Fruit fly (Drosophila melanogaster) whole organism, embryonic: ENCODE results near the gene Kr-h2.

Experiments
- ATbp ChIP-seq: fragments of 200-800 bp; sonication (Bioruptor generic); optimal IDR thresholded peaks from 2 replicates; lab custom pipeline; 2017; ENCODE audit warnings: missing biosample characterization, mild to moderate bottlenecking, missing genetic modification characterization, missing genetic modification reagents
- Asciz ChIP-seq: fragments of 200-800 bp; sonication (Bioruptor generic); optimal IDR thresholded peaks from 2 replicates; lab custom pipeline; 2017; ENCODE audit warnings: missing biosample characterization, mild to moderate bottlenecking, missing genetic modification characterization, missing genetic modification reagents
- Atf3 ChIP-seq: fragments of 200-800 bp; sonication (Bioruptor generic); optimal IDR thresholded peaks from 3 replicates; lab custom pipeline; 2016; ENCODE audit warnings: missing biosample characterization, missing genetic modification characterization
- Atf6 ChIP-seq: fragments of 200-800 bp; sonication (Bioruptor generic); IDR thresholded peaks from 2 replicates; pipeline ENCODE4 v1.3.6; 2022; ENCODE audit warnings: missing biosample characterization, missing genetic modification characterization
- CG10462 ChIP-seq: fragments of 200-800 bp; sonication (Bioruptor generic); optimal IDR thresholded peaks from 2 replicates; lab custom pipeline; 2016; ENCODE audit warnings: missing biosample characterization, missing genetic modification characterization
- CG10543 ChIP-seq: fragments of 200-800 bp; sonication (Bioruptor generic); optimal IDR thresholded peaks from 3 replicates; lab custom pipeline; 2017; ENCODE audit warnings: missing biosample characterization, mild to moderate bottlenecking, missing genetic modification characterization, moderate library complexity
- CG1233 ChIP-seq: fragments of 200-800 bp; sonication (Bioruptor generic); optimal IDR thresholded peaks from 4 replicates; lab custom pipeline; 2018; ENCODE audit warnings: missing biosample characterization, mild to moderate bottlenecking, missing genetic modification characterization
- CG17802 ChIP-seq: fragments of 200-800 bp; sonication (Bioruptor generic); optimal IDR thresholded peaks from 2 replicates; lab custom pipeline; 2018; ENCODE audit warnings: missing biosample characterization, mild to moderate bottlenecking, missing genetic modification characterization, moderate library complexity
- CG2199 ChIP-seq: fragments of 200-800 bp; sonication (Bioruptor generic); IDR thresholded peaks from 3 replicates; pipeline ENCODE4 v1.3.6; 2022; ENCODE audit warnings: missing biosample characterization, missing genetic modification characterization
- CG31365 ChIP-seq: fragments of 200-800 bp; sonication (Bioruptor generic); optimal IDR thresholded peaks from 2 replicates; lab custom pipeline; 2018; ENCODE audit warnings: missing biosample characterization, mild to moderate bottlenecking, missing genetic modification characterization
- CG31388 ChIP-seq: fragments of 200-800 bp; sonication (Bioruptor generic); optimal IDR thresholded peaks from 2 replicates; lab custom pipeline; 2016; ENCODE audit warnings: missing biosample characterization, missing genetic modification characterization
- CG4424 ChIP-seq: fragments of 200-800 bp; sonication (Bioruptor generic); optimal IDR thresholded peaks from 3 replicates; lab custom pipeline; 2016; ENCODE audit warnings: missing biosample characterization, missing genetic modification characterization
- CG9727 ChIP-seq: fragments of 200-800 bp; sonication (Bioruptor generic); optimal IDR thresholded peaks from 3 replicates; lab custom pipeline; 2017; ENCODE audit warnings: missing biosample characterization, mild to moderate bottlenecking, missing genetic modification characterization
- CrebB ChIP-seq: fragments of 200-800 bp; sonication (Bioruptor generic); optimal IDR thresholded peaks from 3 replicates; lab custom pipeline; 2018; ENCODE audit warnings: missing biosample characterization, mild to moderate bottlenecking, missing genetic modification characterization
- Dfd ChIP-seq, 2 experiments: fragments of >200 bp; optimal IDR thresholded peaks; 2 replicates each; lab custom pipeline; 2017; ENCODE audit warnings: missing biosample characterization in 2 of 2, missing genetic modification characterization in 2 of 2
- Dip3 ChIP-seq: fragments of 200-800 bp; sonication (Bioruptor generic); optimal IDR thresholded peaks from 3 replicates; lab custom pipeline; 2016; ENCODE audit warnings: missing biosample characterization, missing genetic modification characterization
- Doc2 ChIP-seq: fragments of 200-800 bp; sonication (Bioruptor generic); IDR thresholded peaks from 2 replicates; pipeline ENCODE4 v1.3.6; 2022; ENCODE audit warnings: missing biosample characterization, missing genetic modification characterization
- E2f1 ChIP-seq: fragments of 200-800 bp; sonication (Bioruptor generic); IDR thresholded peaks from 2 replicates; pipeline ENCODE4 v1.3.6; 2022; ENCODE audit warnings: missing biosample characterization, missing genetic modification characterization
- Fer3 ChIP-seq: fragments of 200-800 bp; sonication (Bioruptor generic); optimal IDR thresholded peaks from 2 replicates; lab custom pipeline; 2018; ENCODE audit warnings: missing biosample characterization, mild to moderate bottlenecking, missing genetic modification characterization, moderate library complexity
- H15 ChIP-seq: fragments of 200-800 bp; sonication (Bioruptor generic); IDR thresholded peaks from 3 replicates; pipeline ENCODE4 v1.3.6; 2022; ENCODE audit warnings: missing biosample characterization, missing genetic modification characterization
- HmgD ChIP-seq: fragments of 200-800 bp; sonication (Bioruptor generic); optimal IDR thresholded peaks from 3 replicates; lab custom pipeline; 2016; ENCODE audit warnings: missing biosample characterization, missing genetic modification characterization
- Hr39 ChIP-seq: fragments of >200 bp; optimal IDR thresholded peaks from 2 replicates; lab custom pipeline; 2017
- Max ChIP-seq: fragments of 200-800 bp; sonication (Bioruptor generic); optimal IDR thresholded peaks from 2 replicates; lab custom pipeline; 2016; ENCODE audit warnings: missing biosample characterization, mild to moderate bottlenecking, missing genetic modification characterization
- NK7.1 ChIP-seq: fragments of 200-800 bp; sonication (Bioruptor generic); optimal IDR thresholded peaks from 3 replicates; lab custom pipeline; 2016; ENCODE audit warnings: missing biosample characterization, missing genetic modification characterization
- NfI ChIP-seq: fragments of 200-800 bp; sonication (Bioruptor generic); optimal IDR thresholded peaks from 3 replicates; lab custom pipeline; 2018; ENCODE audit warnings: missing biosample characterization, mild to moderate bottlenecking, missing genetic modification characterization, moderate library complexity
- Oli ChIP-seq: fragments of 200-800 bp; sonication (Bioruptor generic); optimal IDR thresholded peaks from 2 replicates; lab custom pipeline; 2018; ENCODE audit warnings: missing biosample characterization, mild to moderate bottlenecking, missing genetic modification characterization, moderate library complexity
- Opbp ChIP-seq: fragments of 200-800 bp; sonication (Bioruptor generic); IDR thresholded peaks from 3 replicates; pipeline ENCODE4 v1.3.6; 2022; ENCODE audit warnings: missing biosample characterization, missing genetic modification characterization; ENCODE audit not compliant: partially characterized antibody
- Six4 ChIP-seq: fragments of 200-800 bp; sonication (Bioruptor generic); optimal IDR thresholded peaks from 2 replicates; lab custom pipeline; 2016; ENCODE audit warnings: missing biosample characterization, missing genetic modification characterization
- Spps ChIP-seq: fragments of 200-800 bp; sonication (Bioruptor generic); optimal IDR thresholded peaks from 2 replicates; lab custom pipeline; 2018; ENCODE audit warnings: missing biosample characterization, mild to moderate bottlenecking, missing genetic modification characterization
- aop ChIP-seq: fragments of 200-800 bp; sonication (Bioruptor generic); IDR thresholded peaks from 2 replicates; pipeline ENCODE4 v1.3.6; 2022; ENCODE audit warnings: missing biosample characterization, missing genetic modification characterization
- bab2 ChIP-seq: fragments of 200-800 bp; sonication (Bioruptor generic); optimal IDR thresholded peaks from 2 replicates; lab custom pipeline; 2016; ENCODE audit warnings: missing biosample characterization, missing genetic modification characterization
- cato ChIP-seq: fragments of 200-800 bp; sonication (Bioruptor generic); optimal IDR thresholded peaks from 2 replicates; lab custom pipeline; 2016; ENCODE audit warnings: missing biosample characterization, missing genetic modification characterization, borderline replicate concordance
- corto ChIP-seq: fragments of 200-800 bp; sonication (Bioruptor generic); optimal IDR thresholded peaks from 2 replicates; lab custom pipeline; 2016; ENCODE audit warnings: missing biosample characterization, mild to moderate bottlenecking, missing genetic modification characterization, moderate library complexity
- crol ChIP-seq: fragments of 200-800 bp; sonication (Bioruptor generic); IDR thresholded peaks from 2 replicates; pipeline ENCODE4 v1.3.6; 2022; ENCODE audit warnings: missing biosample characterization, missing genetic modification characterization
- crp ChIP-seq, 2 experiments: fragments of 200-800 bp; sonication (Bioruptor generic); optimal IDR thresholded peaks; 2 replicates in 1 of 2; 3 replicates in 1 of 2; lab custom pipeline; 2017; ENCODE audit warnings: missing biosample characterization in 2 of 2, missing genetic modification characterization in 2 of 2, mild to moderate bottlenecking in 1 of 2, moderate library complexity in 1 of 2
- dimm ChIP-seq: fragments of 200-800 bp; sonication (Bioruptor generic); IDR thresholded peaks from 2 replicates; pipeline ENCODE4 v1.3.6; 2022; ENCODE audit warnings: missing biosample characterization, missing genetic modification characterization
- fd96Cb ChIP-seq: fragments of 200-800 bp; sonication (Bioruptor generic); optimal IDR thresholded peaks from 2 replicates; lab custom pipeline; 2018; ENCODE audit warnings: missing biosample characterization, mild to moderate bottlenecking, missing genetic modification characterization, moderate library complexity
- fu2 ChIP-seq: fragments of 200-800 bp; sonication (Bioruptor generic); optimal IDR thresholded peaks from 2 replicates; lab custom pipeline; 2016; ENCODE audit warnings: missing biosample characterization, missing genetic modification characterization
- grau ChIP-seq: fragments of 200-800 bp; optimal IDR thresholded peaks from 3 replicates; lab custom pipeline; 2019; ENCODE audit warnings: missing biosample characterization, mild to moderate bottlenecking, missing genetic modification characterization, moderate library complexity
- gt ChIP-seq: fragments of 200-800 bp; sonication (Bioruptor generic); IDR thresholded peaks from 2 replicates; pipeline ENCODE4 v1.3.6; 2022; ENCODE audit warnings: missing biosample characterization, missing genetic modification characterization
- hbn ChIP-seq: fragments of 200-800 bp; sonication (Bioruptor generic); IDR thresholded peaks from 2 replicates; pipeline ENCODE4 v1.3.6; 2022; ENCODE audit warnings: missing biosample characterization, missing genetic modification characterization; ENCODE audit not compliant: partially characterized antibody
- kni ChIP-seq: fragments of 200-800 bp; sonication (Bioruptor generic); optimal IDR thresholded peaks from 3 replicates; lab custom pipeline; 2017; ENCODE audit warnings: mild to moderate bottlenecking, missing biosample characterization, missing genetic modification reagents, missing genetic modification characterization
- lab ChIP-seq: fragments of 200-800 bp; sonication (Bioruptor generic); optimal IDR thresholded peaks from 3 replicates; lab custom pipeline; 2017; ENCODE audit warnings: missing biosample characterization, missing genetic modification characterization, mild to moderate bottlenecking, moderate library complexity, missing genetic modification reagents
- nerfin-1 ChIP-seq: fragments of 200-800 bp; sonication (Bioruptor generic); optimal IDR thresholded peaks from 3 replicates; lab custom pipeline; 2019; ENCODE audit warnings: missing biosample characterization, mild to moderate bottlenecking, missing genetic modification characterization, moderate library complexity
- peb ChIP-seq: fragments of 200-800 bp; sonication (Bioruptor generic); IDR thresholded peaks from 2 replicates; pipeline ENCODE4 v1.3.6; 2022; ENCODE audit warnings: missing biosample characterization, missing genetic modification characterization
- psq ChIP-seq: fragments of 200-800 bp; sonication (Bioruptor generic); optimal IDR thresholded peaks from 2 replicates; lab custom pipeline; 2017; ENCODE audit warnings: missing biosample characterization, missing genetic modification characterization
- sd ChIP-seq: fragments of 200-800 bp; sonication (Bioruptor generic); optimal IDR thresholded peaks from 3 replicates; lab custom pipeline; 2018; ENCODE audit warnings: missing biosample characterization, mild to moderate bottlenecking, missing genetic modification characterization, moderate library complexity
- slbo ChIP-seq: fragments of 200-800 bp; sonication (Bioruptor generic); IDR thresholded peaks from 2 replicates; pipeline ENCODE4 v1.3.6; 2022; ENCODE audit warnings: missing biosample characterization, missing genetic modification characterization
- sob ChIP-seq: fragments of 200-800 bp; sonication (Bioruptor generic); IDR thresholded peaks from 2 replicates; pipeline ENCODE4 v1.3.6; 2022; ENCODE audit warnings: missing biosample characterization, missing genetic modification characterization
- zf30C ChIP-seq: fragments of 200-800 bp; sonication (Bioruptor generic); optimal IDR thresholded peaks from 3 replicates; lab custom pipeline; 2018; ENCODE audit warnings: missing biosample characterization, mild to moderate bottlenecking, missing genetic modification characterization

The Kr-h2 gene

dm6 chr2L:6045972-6046718 lies 24.6 kb upstream of the Kr-h2 start, which contains the start of gene Pfas (continued):
- TF ChIP-seq CG10543 (GFP tag; lab: Kevin White, UChicago): peak; percentile 60
- no peak for TF ChIP-seq corto (GFP tag; lab: Kevin White, UChicago)
- TF ChIP-seq Hr39 (lab: Kevin White, UChicago): no peak
- peak; percentile 5 for TF ChIP-seq bab2 (GFP tag; lab: Kevin White, UChicago)
- TF ChIP-seq Oli: no peak
- TF ChIP-seq grau (tag; lab: Kevin White, UChicago): peak; percentile 63
- TF ChIP-seq gt: no peak
- TF ChIP-seq Asciz (GFP tag; lab: Kevin White, UChicago): no peak
- TF ChIP-seq NK7.1: peak; percentile 41
- TF ChIP-seq CG10462 (GFP tag; lab: Kevin White, UChicago): no peak
- peak; percentile 62 for TF ChIP-seq CG9727 (GFP tag; lab: Kevin White, UChicago)
- peak; percentile 65 for TF ChIP-seq slbo (GFP tag; lab: Robert Waterston, UW)
- TF ChIP-seq psq: no peak
- TF ChIP-seq Atf3 (GFP tag; lab: Kevin White, UChicago): no peak
- peak; percentile 90 for TF ChIP-seq sd (tag; lab: Kevin White, UChicago)
- peak; percentile 66 for TF ChIP-seq CrebB (tag; lab: Kevin White, UChicago)
- no peak for TF ChIP-seq zf30C (GFP tag; lab: Kevin White, UChicago)
- TF ChIP-seq dimm: no peak
- TF ChIP-seq CG2199 (GFP tag; lab: Robert Waterston, UW): no peak
- TF ChIP-seq CG1233 (GFP tag; lab: Kevin White, UChicago): peak; percentile 54
- TF ChIP-seq NfI (GFP tag; lab: Kevin White, UChicago): peak; percentile 63
- no peak for TF ChIP-seq hbn (GFP tag; lab: Robert Waterston, UW)
- peak; percentile 20 for TF ChIP-seq ATbp (GFP tag; lab: Kevin White, UChicago)
- peak; percentile 58 for TF ChIP-seq CG4424 (GFP tag; lab: Kevin White, UChicago)
- TF ChIP-seq Doc2: no peak
- peak; percentile 30 for TF ChIP-seq Six4
- TF ChIP-seq cato: no peak
- TF ChIP-seq fu2 (GFP tag; lab: Kevin White, UChicago): peak; percentile 64
- no peak for TF ChIP-seq peb (GFP tag; lab: Robert Waterston, UW)
- no peak for TF ChIP-seq aop (GFP tag; lab: Robert Waterston, UW)
- peak; percentile 22 for TF ChIP-seq nerfin-1 (tag; lab: Kevin White, UChicago)
- TF ChIP-seq CG31388 (GFP tag; lab: Kevin White, UChicago): no peak
- TF ChIP-seq Opbp (GFP tag; lab: Robert Waterston, UW): no peak
- TF ChIP-seq Atf6 (GFP tag; lab: Robert Waterston, UW): peak; percentile 61
- TF ChIP-seq Max (GFP tag; lab: Kevin White, UChicago): peak; percentile 33
- TF ChIP-seq CG31365 (tag; lab: Kevin White, UChicago): peak; percentile 55
- peak; percentile 3 for TF ChIP-seq kni
- TF ChIP-seq CG17802: no peak
- no peak for TF ChIP-seq Dfd (GFP tag; optimal IDR thresholded peaks at IDR 0.05; lab: Kevin White, UChicago)
- peak; percentile 22; the same call in 1 of the 2 replicates for TF ChIP-seq E2f1 (GFP tag; lab: Robert Waterston, UW)
- peak; percentile 26 for TF ChIP-seq HmgD (GFP tag; lab: Kevin White, UChicago)
- peak; percentile 62; the same call in 1 of the 2 replicates for TF ChIP-seq sob (GFP tag; lab: Robert Waterston, UW)
- peak; percentile 83 for TF ChIP-seq lab
- TF ChIP-seq fd96Cb (tag; lab: Kevin White, UChicago): no peak
- TF ChIP-seq Dip3: peak; percentile 61
- TF ChIP-seq H15 (GFP tag; lab: Robert Waterston, UW): no peak
- TF ChIP-seq Spps: no peak
- no peak for TF ChIP-seq crol (GFP tag; lab: Robert Waterston, UW)
- TF ChIP-seq Fer3: peak; percentile 53
- TF ChIP-seq crp (GFP tag; optimal IDR thresholded peaks at IDR 0.05; lab: Kevin White, UChicago): peak in 1 of 2 experiments; percentile 19
